Fruit fly (Drosophila melanogaster) whole organism, embryonic: ENCODE data around the gene CAH1.

Source experiments
- Blimp-1 ChIP-seq: fragments of 200-800 bp; sonication (Bioruptor generic); optimal IDR thresholded peaks from 3 replicates; lab custom pipeline; 2018; ENCODE audit warnings: missing biosample characterization, missing genetic modification characterization, mild to moderate bottlenecking, moderate library complexity, missing genetic modification reagents
- CG10274 ChIP-seq: fragments of 200-800 bp; sonication (Bioruptor generic); optimal IDR thresholded peaks from 3 replicates; lab custom pipeline; 2017; ENCODE audit warnings: missing biosample characterization, mild to moderate bottlenecking, missing genetic modification characterization
- CG11696 ChIP-seq: fragments of 200-800 bp; sonication (Bioruptor generic); IDR thresholded peaks from 2 replicates; pipeline ENCODE4 v1.3.6; 2022; ENCODE audit warnings: missing biosample characterization, missing genetic modification characterization
- CG11723 ChIP-seq: fragments of 200-800 bp; sonication (Bioruptor generic); optimal IDR thresholded peaks from 2 replicates; lab custom pipeline; 2017; ENCODE audit warnings: missing biosample characterization, mild to moderate bottlenecking, missing genetic modification characterization
- CG14050 ChIP-seq: fragments of 200-800 bp; sonication (Bioruptor generic); IDR thresholded peaks from 3 replicates; pipeline ENCODE4 v1.3.6; 2022; ENCODE audit warnings: missing biosample characterization, missing genetic modification characterization
- CG14441 ChIP-seq: fragments of 200-800 bp; sonication (Bioruptor generic); IDR thresholded peaks from 2 replicates; pipeline ENCODE4 v1.3.6; 2022; ENCODE audit warnings: missing biosample characterization, missing genetic modification characterization
- CG1647 ChIP-seq: fragments of 200-800 bp; sonication (Bioruptor generic); optimal IDR thresholded peaks from 3 replicates; lab custom pipeline; 2016; ENCODE audit warnings: missing biosample characterization, missing genetic modification characterization
- CG16779 ChIP-seq: fragments of 200-800 bp; sonication (Bioruptor generic); IDR thresholded peaks from 2 replicates; pipeline ENCODE4 v1.3.6; 2022; ENCODE audit warnings: missing biosample characterization, missing genetic modification characterization
- CG16863 ChIP-seq: fragments of 200-800 bp; sonication (Bioruptor generic); optimal IDR thresholded peaks from 3 replicates; lab custom pipeline; 2016; ENCODE audit warnings: missing biosample characterization, missing genetic modification characterization
- CG17361 ChIP-seq: fragments of 200-800 bp; sonication (Bioruptor generic); IDR thresholded peaks from 3 replicates; pipeline ENCODE4 v1.3.6; 2022; ENCODE audit warnings: missing biosample characterization, missing genetic modification characterization
- CG1832 ChIP-seq: fragments of 200-800 bp; sonication (Bioruptor generic); optimal IDR thresholded peaks from 2 replicates; lab custom pipeline; 2017; ENCODE audit warnings: missing biosample characterization, mild to moderate bottlenecking, missing genetic modification characterization, inconsistent platforms
- CG2712 ChIP-seq: fragments of 200-800 bp; optimal IDR thresholded peaks from 3 replicates; lab custom pipeline; 2019; ENCODE audit warnings: missing biosample characterization, mild to moderate bottlenecking, missing genetic modification characterization, moderate library complexity
- CG30020 ChIP-seq: fragments of 200-800 bp; optimal IDR thresholded peaks from 2 replicates; lab custom pipeline; 2019; ENCODE audit warnings: missing biosample characterization, mild to moderate bottlenecking, missing genetic modification characterization, moderate library complexity
- CG32532 ChIP-seq: fragments of 200-800 bp; sonication (Bioruptor generic); IDR thresholded peaks from 2 replicates; pipeline ENCODE4 v1.3.6; 2022; ENCODE audit warnings: missing biosample characterization, missing genetic modification characterization
- CG3407 ChIP-seq: fragments of 200-800 bp; sonication (Bioruptor generic); optimal IDR thresholded peaks from 2 replicates; lab custom pipeline; 2018; ENCODE audit warnings: missing biosample characterization, mild to moderate bottlenecking, missing genetic modification characterization
- CG8478 ChIP-seq: fragments of >200 bp; optimal IDR thresholded peaks from 2 replicates; lab custom pipeline; 2018
- CG9215 ChIP-seq: fragments of 200-800 bp; sonication (Bioruptor generic); IDR thresholded peaks from 2 replicates; pipeline ENCODE4 v1.3.6; 2022; ENCODE audit warnings: missing biosample characterization, missing genetic modification characterization
- CG9609 ChIP-seq: fragments of 200-800 bp; sonication (Bioruptor generic); optimal IDR thresholded peaks from 3 replicates; lab custom pipeline; 2016; ENCODE audit warnings: missing biosample characterization, missing genetic modification characterization
- CG9817 ChIP-seq: fragments of 200-800 bp; sonication (Bioruptor generic); optimal IDR thresholded peaks from 2 replicates; lab custom pipeline; 2018; ENCODE audit warnings: missing biosample characterization, mild to moderate bottlenecking, missing genetic modification characterization, moderate library complexity
- CG9876 ChIP-seq: fragments of 200-800 bp; sonication (Bioruptor generic); optimal IDR thresholded peaks from 2 replicates; lab custom pipeline; 2016; ENCODE audit warnings: missing biosample characterization, missing genetic modification characterization
- Dip3 ChIP-seq: fragments of 200-800 bp; sonication (Bioruptor generic); optimal IDR thresholded peaks from 3 replicates; lab custom pipeline; 2016; ENCODE audit warnings: missing biosample characterization, missing genetic modification characterization
- Ets97D ChIP-seq: fragments of 200-800 bp; sonication (Bioruptor generic); optimal IDR thresholded peaks from 3 replicates; lab custom pipeline; 2016; ENCODE audit warnings: missing biosample characterization, missing genetic modification characterization
- GATAe ChIP-seq: fragments of 200-800 bp; sonication (Bioruptor generic); conservative IDR thresholded peaks from 2 replicates; pipeline ENCODE4 v1.3.6; 2022; ENCODE audit warnings: missing biosample characterization, missing genetic modification characterization
- Gsc ChIP-seq: fragments of 200-800 bp; sonication (Bioruptor generic); IDR thresholded peaks from 2 replicates; pipeline ENCODE4 v1.3.6; 2022; ENCODE audit warnings: missing biosample characterization, missing genetic modification characterization
- HHEX ChIP-seq: fragments of 200-800 bp; sonication (Bioruptor generic); optimal IDR thresholded peaks from 3 replicates; lab custom pipeline; 2017; ENCODE audit warnings: missing biosample characterization, mild to moderate bottlenecking, missing genetic modification characterization, missing genetic modification reagents
- Hr3 ChIP-seq: fragments of 200-800 bp; sonication (Bioruptor generic); optimal IDR thresholded peaks from 3 replicates; lab custom pipeline; 2016; ENCODE audit warnings: missing biosample characterization, missing genetic modification characterization
- Oaz ChIP-seq: fragments of 200-800 bp; sonication (Bioruptor generic); IDR thresholded peaks from 2 replicates; pipeline ENCODE4 v1.3.6; 2022; ENCODE audit warnings: missing biosample characterization, missing genetic modification characterization
- TFAM ChIP-seq: fragments of 200-800 bp; sonication (Bioruptor generic); optimal IDR thresholded peaks from 2 replicates; lab custom pipeline; 2017; ENCODE audit warnings: missing biosample characterization, missing genetic modification characterization, inconsistent platforms
- bbx ChIP-seq: fragments of 200-800 bp; sonication (Bioruptor generic); IDR thresholded peaks from 2 replicates; pipeline ENCODE4 v1.3.6; 2022; ENCODE audit warnings: missing biosample characterization, missing genetic modification characterization; ENCODE audit not compliant: partially characterized antibody
- bigmax ChIP-seq: fragments of 200-800 bp; sonication (Bioruptor generic); optimal IDR thresholded peaks from 2 replicates; lab custom pipeline; 2018; ENCODE audit warnings: missing biosample characterization, mild to moderate bottlenecking, missing genetic modification characterization
- caup ChIP-seq: fragments of 200-800 bp; sonication (Bioruptor generic); optimal IDR thresholded peaks from 3 replicates; lab custom pipeline; 2017; ENCODE audit warnings: missing biosample characterization, mild to moderate bottlenecking, missing genetic modification characterization, moderate library complexity; ENCODE audit not compliant: severe bottlenecking
- da ChIP-seq: fragments of 200-800 bp; sonication (Bioruptor generic); optimal IDR thresholded peaks from 2 replicates; lab custom pipeline; 2016; ENCODE audit warnings: missing biosample characterization, missing genetic modification characterization
- en ChIP-seq: fragments of 200-800 bp; sonication (Bioruptor generic); optimal IDR thresholded peaks from 2 replicates; lab custom pipeline; 2016; ENCODE audit warnings: missing biosample characterization, missing genetic modification characterization
- ewg ChIP-seq: fragments of 200-800 bp; sonication (Bioruptor generic); optimal IDR thresholded peaks from 3 replicates; lab custom pipeline; 2017; ENCODE audit warnings: mild to moderate bottlenecking, missing biosample characterization, missing genetic modification reagents, missing genetic modification characterization
- her ChIP-seq: fragments of 200-800 bp; sonication (Bioruptor generic); optimal IDR thresholded peaks from 2 replicates; lab custom pipeline; 2016; ENCODE audit warnings: missing biosample characterization, missing genetic modification characterization
- knrl ChIP-seq: fragments of 200-800 bp; sonication (Bioruptor generic); IDR thresholded peaks from 3 replicates; pipeline ENCODE4 v1.3.6; 2022; ENCODE audit warnings: missing biosample characterization, missing genetic modification characterization; ENCODE audit not compliant: partially characterized antibody
- lbe ChIP-seq: fragments of 200-800 bp; sonication (Bioruptor generic); optimal IDR thresholded peaks from 2 replicates; lab custom pipeline; 2016; ENCODE audit warnings: missing biosample characterization, mild to moderate bottlenecking, missing genetic modification characterization
- lmd ChIP-seq: fragments of 200-800 bp; sonication (Bioruptor generic); IDR thresholded peaks from 2 replicates; pipeline ENCODE4 v1.3.6; 2022; ENCODE audit warnings: missing biosample characterization, missing genetic modification characterization
- nerfin-1 ChIP-seq: fragments of 200-800 bp; sonication (Bioruptor generic); optimal IDR thresholded peaks from 3 replicates; lab custom pipeline; 2019; ENCODE audit warnings: missing biosample characterization, mild to moderate bottlenecking, missing genetic modification characterization, moderate library complexity
- nmo ChIP-seq: fragments of 200-800 bp; sonication (Bioruptor generic); optimal IDR thresholded peaks from 2 replicates; lab custom pipeline; 2018; ENCODE audit warnings: missing biosample characterization, mild to moderate bottlenecking, missing genetic modification characterization, moderate library complexity
- p53 ChIP-seq: fragments of 200-800 bp; sonication (Bioruptor generic); optimal IDR thresholded peaks from 2 replicates; lab custom pipeline; 2016; ENCODE audit warnings: missing biosample characterization, missing genetic modification characterization
- pfk ChIP-seq: fragments of 200-800 bp; sonication (Bioruptor generic); optimal IDR thresholded peaks from 2 replicates; lab custom pipeline; 2018; ENCODE audit warnings: missing biosample characterization, mild to moderate bottlenecking, missing genetic modification characterization, moderate library complexity
- prd ChIP-seq, 3 experiments: fragments of >200 bp in 2 of 3; fragments of 200-800 bp in 1 of 3; sonication (Bioruptor generic) in 1 of 3; optimal IDR thresholded peaks in 2 of 3; IDR thresholded peaks in 1 of 3; 2 replicates in 2 of 3; 3 replicates in 1 of 3; pipeline versions ENCODE4 v1.3.6 to Lab custom; 2017 to 2022; ENCODE audit warnings: missing biosample characterization in 1 of 3, missing genetic modification characterization in 1 of 3
- pros ChIP-seq: fragments of 200-800 bp; sonication (Bioruptor generic); optimal IDR thresholded peaks from 3 replicates; lab custom pipeline; 2019; ENCODE audit warnings: missing biosample characterization, mild to moderate bottlenecking, missing genetic modification characterization, moderate library complexity
- ranshi ChIP-seq: fragments of 200-800 bp; sonication (Bioruptor generic); IDR thresholded peaks from 2 replicates; pipeline ENCODE4 v1.3.6; 2022; ENCODE audit warnings: missing biosample characterization, missing genetic modification characterization
- slbo ChIP-seq: fragments of 200-800 bp; sonication (Bioruptor generic); IDR thresholded peaks from 2 replicates; pipeline ENCODE4 v1.3.6; 2022; ENCODE audit warnings: missing biosample characterization, missing genetic modification characterization
- slp2 ChIP-seq: fragments of 200-800 bp; sonication (Bioruptor generic); optimal IDR thresholded peaks from 2 replicates; lab custom pipeline; 2016; ENCODE audit warnings: missing biosample characterization, missing genetic modification characterization
- stwl ChIP-seq: fragments of 200-800 bp; sonication (Bioruptor generic); optimal IDR thresholded peaks from 3 replicates; lab custom pipeline; 2018; ENCODE audit warnings: missing biosample characterization, mild to moderate bottlenecking, missing genetic modification characterization, moderate library complexity
- tll ChIP-seq, 2 experiments: fragments of 200-800 bp in 1 of 2; fragments of >200 bp in 1 of 2; sonication (Bioruptor generic) in 1 of 2; optimal IDR thresholded peaks; 2 replicates each; lab custom pipeline; 2017 to 2019; ENCODE audit warnings: missing biosample characterization in 2 of 2, missing genetic modification characterization in 2 of 2, mild to moderate bottlenecking in 1 of 2, moderate library complexity in 1 of 2
- tup ChIP-seq: fragments of 200-800 bp; sonication (Bioruptor generic); optimal IDR thresholded peaks from 2 replicates; lab custom pipeline; 2016; ENCODE audit warnings: missing biosample characterization, mild to moderate bottlenecking, missing genetic modification characterization, moderate library complexity
- yki ChIP-seq: fragments of >200 bp; optimal IDR thresholded peaks from 3 replicates; lab custom pipeline; 2018

CAH1 gene

dm6 chr2L:13778648-13779047, 24.8 kb upstream of the CAH1 start (continued):
- no peak for TF ChIP-seq Blimp-1 (GFP tag; lab: Kevin White, UChicago)
- no peak for TF ChIP-seq CG10274 (GFP tag; lab: Kevin White, UChicago)
- peak; percentile 49 for TF ChIP-seq CG3407 (GFP tag; lab: Kevin White, UChicago)
- TF ChIP-seq lbe (GFP tag; lab: Kevin White, UChicago), result no peak
- TF ChIP-seq CG2712 (tag; lab: Kevin White, UChicago), result peak; percentile 56
- no peak for TF ChIP-seq Gsc (GFP tag; lab: Robert Waterston, UW)
- peak; percentile 20; the same call in 1 of the 2 replicates for TF ChIP-seq CG14441
- peak; percentile 55 for TF ChIP-seq ewg (GFP tag; lab: Kevin White, UChicago)
- TF ChIP-seq CG14050 (GFP tag; lab: Robert Waterston, UW), result no peak; the same call in 2 of the 3 replicates
- TF ChIP-seq Oaz, result no peak
- peak; percentile 54 for TF ChIP-seq HHEX (GFP tag; lab: Kevin White, UChicago)
- peak; percentile 65 for TF ChIP-seq CG17361
- peak; percentile 71 for TF ChIP-seq ranshi (GFP tag; lab: Robert Waterston, UW)
- peak; percentile 19 for TF ChIP-seq her
- peak; percentile 38 for TF ChIP-seq da (GFP tag; lab: Kevin White, UChicago)
- TF ChIP-seq stwl (tag; lab: Kevin White, UChicago), result no peak
- TF ChIP-seq tup (GFP tag; lab: Kevin White, UChicago), result no peak
- TF ChIP-seq yki (lab: Kevin White, UChicago), result no peak
- peak; percentile 8 for TF ChIP-seq CG16863
- TF ChIP-seq prd (optimal IDR thresholded peaks at IDR 0.05; lab: Kevin White, UChicago), result no peak
- TF ChIP-seq prd (GFP tag; IDR thresholded peaks at IDR 0.05; lab: Robert Waterston, UW), result peak; percentile 53; the same call in 2 of the 3 replicates
- no peak for TF ChIP-seq p53 (GFP tag; lab: Kevin White, UChicago)
- peak; percentile 66 for TF ChIP-seq lmd (GFP tag; lab: Robert Waterston, UW)
- no peak for TF ChIP-seq CG30020
- TF ChIP-seq Dip3 (GFP tag; lab: Kevin White, UChicago), result no peak
- no peak for TF ChIP-seq bigmax (GFP tag; lab: Kevin White, UChicago)
- TF ChIP-seq Hr3 (GFP tag; lab: Kevin White, UChicago), result peak; percentile 51
- TF ChIP-seq nmo, result peak; percentile 84
- TF ChIP-seq CG16779 (GFP tag; lab: Robert Waterston, UW), result no peak
- no peak for TF ChIP-seq slp2 (GFP tag; lab: Kevin White, UChicago)
- peak; percentile 11 for TF ChIP-seq CG1647 (GFP tag; lab: Kevin White, UChicago)
- no peak for TF ChIP-seq CG9876 (GFP tag; lab: Kevin White, UChicago)
- TF ChIP-seq CG9609, result peak; percentile 18
- no peak for TF ChIP-seq bbx (GFP tag; lab: Robert Waterston, UW)
- TF ChIP-seq CG11696, result no peak
- TF ChIP-seq slbo, result peak; percentile 73
- no peak for TF ChIP-seq TFAM (GFP tag; lab: Kevin White, UChicago)
- TF ChIP-seq Ets97D (GFP tag; lab: Kevin White, UChicago), result peak; percentile 24
- TF ChIP-seq CG32532 (GFP tag; lab: Robert Waterston, UW), result peak; percentile 48
- peak; percentile 41 for TF ChIP-seq CG9817
- TF ChIP-seq CG9215, result no peak
- TF ChIP-seq CG8478, result no peak
- TF ChIP-seq pros (GFP tag; lab: Kevin White, UChicago), result no peak
- TF ChIP-seq en, result no peak
- no peak for TF ChIP-seq knrl (GFP tag; lab: Robert Waterston, UW)
- TF ChIP-seq CG11723 (GFP tag; lab: Kevin White, UChicago), result no peak
- no peak for TF ChIP-seq nerfin-1 (tag; lab: Kevin White, UChicago)
- TF ChIP-seq pfk (GFP tag; lab: Kevin White, UChicago), result no peak
- no peak for TF ChIP-seq GATAe (GFP tag; lab: Robert Waterston, UW)
- TF ChIP-seq CG1832 (GFP tag; lab: Kevin White, UChicago), result no peak
- TF ChIP-seq tll (GFP tag; optimal IDR thresholded peaks at IDR 0.05; lab: Kevin White, UChicago), result no peak
- peak; percentile 66 for TF ChIP-seq caup (GFP tag; lab: Kevin White, UChicago)
